Worm (Caenorhabditis elegans) whole organism, late embryonic: ENCODE data around the gene mfsd-8.

ENCODE experiments used
- ceh-24 ChIP-seq: sonication (generic microtip); optimal IDR thresholded peaks from 2 replicates; lab custom pipeline; 2016; ENCODE audit warnings: mild to moderate bottlenecking, missing genetic modification characterization, missing compliant biosample characterization
- ceh-45 ChIP-seq: fragments of 200-800 bp; sonication (Bioruptor generic); IDR thresholded peaks from 2 replicates; pipeline ENCODE4 v1.3.6; 2022; ENCODE audit warnings: missing genetic modification reagents, missing genetic modification characterization, missing compliant biosample characterization
- ceh-9 ChIP-seq: sonication (generic microtip); optimal IDR thresholded peaks from 2 replicates; lab custom pipeline; 2016; ENCODE audit warnings: mild to moderate bottlenecking, missing genetic modification characterization, inconsistent platforms, missing compliant biosample characterization
- elt-2 ChIP-seq: sonication (generic microtip); optimal IDR thresholded peaks from 2 replicates; lab custom pipeline; 2016; ENCODE audit warnings: missing genetic modification reagents, missing genetic modification characterization, missing compliant biosample characterization
- eyg-1 ChIP-seq: sonication (generic microtip); optimal IDR thresholded peaks from 2 replicates; lab custom pipeline; 2016; ENCODE audit warnings: missing genotype, missing genetic modification characterization, missing compliant biosample characterization
- odd-2 ChIP-seq: sonication (generic microtip); optimal IDR thresholded peaks from 2 replicates; lab custom pipeline; 2017; ENCODE audit warnings: antibody characterized with exemption, mild to moderate bottlenecking, missing genetic modification characterization, missing compliant biosample characterization
- pat-9 ChIP-seq: fragments of 200-800 bp; sonication (Bioruptor generic); optimal IDR thresholded peaks from 2 replicates; lab custom pipeline; 2018; ENCODE audit warnings: mild to moderate bottlenecking, missing genetic modification characterization, moderate library complexity, missing compliant biosample characterization
- tbx-7 ChIP-seq: sonication (generic microtip); optimal IDR thresholded peaks from 2 replicates; lab custom pipeline; 2016; ENCODE audit warnings: missing genotype, missing genetic modification characterization, missing compliant biosample characterization

- TF ChIP-seq eyg-1 (tag; lab: Kevin White, UChicago) (no peak), pat-9 (tag; lab: Kevin White, UChicago) (no peak), odd-2 (tag; lab: Kevin White, UChicago) (no peak), tbx-7 (tag; lab: Kevin White, UChicago) (no peak), ceh-9 (tag; lab: Kevin White, UChicago) (no peak), elt-2 (tag; lab: Kevin White, UChicago) (no peak), ceh-24 (tag; lab: Kevin White, UChicago) (no peak), ceh-45 (no peak)
Measured at ce11 chrIII:3240893-3241292, 41.2 kb upstream of the mfsd-8 start.
